Fruit fly (Drosophila melanogaster) Kc167 (cell line): ENCODE data around the gene Nmd3.

Source experiments
- Myc ChIP-seq: fragments of >200 bp; optimal IDR thresholded peaks from 2 replicates; lab custom pipeline; 2017; ENCODE audit warnings: missing external identifiers
- Sin3A ChIP-seq: fragments of >200 bp; optimal IDR thresholded peaks from 2 replicates; lab custom pipeline; 2018; ENCODE audit warnings: missing external identifiers
- h ChIP-seq: fragments of >200 bp; optimal IDR thresholded peaks from 3 replicates; lab custom pipeline; 2018; ENCODE audit warnings: missing external identifiers
- insv ChIP-seq: fragments of >200 bp; optimal IDR thresholded peaks from 3 replicates; lab custom pipeline; 2018; ENCODE audit warnings: missing external identifiers
- psq ChIP-seq: fragments of >200 bp; optimal IDR thresholded peaks from 2 replicates; lab custom pipeline; 2017; ENCODE audit warnings: missing external identifiers
- ttk ChIP-seq: sonication (Bioruptor generic); optimal IDR thresholded peaks from 2 replicates; lab custom pipeline; 2017; ENCODE audit warnings: missing external identifiers

DNA sequence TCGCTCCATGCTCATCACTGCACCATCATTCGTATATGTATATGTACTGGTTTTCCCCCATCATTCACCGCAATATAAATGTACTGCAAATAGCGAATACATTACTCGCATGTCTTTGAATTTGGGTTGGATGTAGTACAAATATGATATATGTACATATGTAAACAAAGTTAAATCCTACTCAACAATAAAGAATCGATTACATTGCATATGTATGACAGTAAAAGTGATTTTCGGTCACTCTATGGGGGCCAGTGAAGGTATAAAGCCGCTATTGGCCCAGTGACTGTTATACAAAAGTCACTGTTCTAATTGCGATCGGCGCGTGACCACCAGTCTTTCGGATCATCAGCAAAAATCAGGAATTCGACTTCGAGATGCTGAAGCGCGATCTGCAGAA is 3.1 kb upstream of the Nmd3 start, which contains the start of gene CG3457:
- no peak for TF ChIP-seq Sin3A
- TF ChIP-seq h (lab: Kevin White, UChicago), result no peak
- no peak for TF ChIP-seq psq (lab: Kevin White, UChicago)
- TF ChIP-seq insv, result no peak
- no peak for TF ChIP-seq Myc (lab: Kevin White, UChicago)
- no peak for TF ChIP-seq ttk (lab: Kevin White, UChicago)
